Worm (Caenorhabditis elegans) whole organism, L4/young adult: Measurements from ENCODE around the gene srh-100.
"Not testable (repeated sequence)": the region's sequence is repeated elsewhere in the genome, so short reads cannot be mapped to it uniquely, and the experiment has no call there.

ENCODE experiments used
- W03F9.2 ChIP-seq: fragments of 150-350 bp; optimal IDR thresholded peaks from 2 replicates; lab custom pipeline; 2014; ENCODE audit warnings: missing biosample characterization, missing genetic modification characterization
- dao-5 ChIP-seq: sonication (generic microtip); optimal IDR thresholded peaks from 2 replicates; lab custom pipeline; 2016; ENCODE audit warnings: missing genotype, missing genetic modification characterization, moderate library complexity, missing compliant biosample characterization
- him-1 ChIP-seq: sonication (generic microtip); optimal IDR thresholded peaks from 2 replicates; lab custom pipeline; 2016; ENCODE audit warnings: missing genotype, missing genetic modification reagents, missing genetic modification characterization, missing compliant biosample characterization

- TF ChIP-seq him-1; dao-5 (tag; lab: Kevin White, UChicago); W03F9.2 (tag; lab: Kevin White, UChicago): not testable (repeated sequence)
Observed at ce11 chrII:3761599-3761998, 47.1 kb upstream of the srh-100 start, which contains the start of gene T24E12.6.
